Worm (Caenorhabditis elegans) whole organism, mixed stage, embryonic: ENCODE data around the gene nhr-27.

Source experiments
- M03D4.4 ChIP-seq: sonication (generic microtip); optimal IDR thresholded peaks from 2 replicates; lab custom pipeline; 2017; ENCODE audit warnings: mild to moderate bottlenecking, missing genetic modification characterization, missing compliant biosample characterization
- bed-3 ChIP-seq: fragments of 200-800 bp; sonication (Bioruptor generic); optimal IDR thresholded peaks from 3 replicates; lab custom pipeline; 2018; ENCODE audit warnings: mild to moderate bottlenecking, missing genetic modification characterization, moderate library complexity, missing compliant biosample characterization
- blmp-1 ChIP-seq: fragments of 150-350 bp; optimal IDR thresholded peaks from 2 replicates; lab custom pipeline; 2014; ENCODE audit warnings: missing biosample characterization, missing genetic modification characterization
- ceh-39 ChIP-seq: fragments of 150-350 bp; optimal IDR thresholded peaks from 2 replicates; lab custom pipeline; 2014; ENCODE audit warnings: missing biosample characterization, missing genetic modification characterization
- ceh-43 ChIP-seq: fragments of 200-800 bp; sonication (Bioruptor generic); optimal IDR thresholded peaks from 2 replicates; lab custom pipeline; 2018; ENCODE audit warnings: mild to moderate bottlenecking, missing genetic modification characterization, moderate library complexity, missing compliant biosample characterization
- ceh-83 ChIP-seq: fragments of 200-800 bp; sonication (Bioruptor generic); optimal IDR thresholded peaks from 2 replicates; lab custom pipeline; 2018; ENCODE audit warnings: mild to moderate bottlenecking, missing genetic modification characterization, missing compliant biosample characterization
- ces-1 ChIP-seq: fragments of 150-350 bp; optimal IDR thresholded peaks from 2 replicates; lab custom pipeline; 2014; ENCODE audit warnings: missing biosample characterization, missing genetic modification reagents, missing genetic modification characterization
- cnd-1 ChIP-seq: fragments of 200-800 bp; sonication (Bioruptor generic); optimal IDR thresholded peaks from 2 replicates; lab custom pipeline; 2018; ENCODE audit warnings: mild to moderate bottlenecking, missing genetic modification characterization, missing compliant biosample characterization
- drap-1 ChIP-seq: fragments of 200-800 bp; sonication (Bioruptor generic); optimal IDR thresholded peaks from 3 replicates; lab custom pipeline; 2018; ENCODE audit warnings: mild to moderate bottlenecking, missing genetic modification characterization, missing compliant biosample characterization
- elt-1 ChIP-seq: sonication (generic microtip); optimal IDR thresholded peaks from 2 replicates; lab custom pipeline; 2017; ENCODE audit warnings: missing genetic modification characterization, mild to moderate bottlenecking, missing compliant biosample characterization, antibody characterized with exemption, moderate library complexity, borderline replicate concordance; ENCODE audit not compliant: insufficient read depth
- elt-3 ChIP-seq: fragments of 150-350 bp; optimal IDR thresholded peaks from 2 replicates; lab custom pipeline; 2014; ENCODE audit warnings: missing biosample characterization, missing genetic modification characterization
- flh-1 ChIP-seq: fragments of 200-800 bp; sonication (Bioruptor generic); optimal IDR thresholded peaks from 2 replicates; lab custom pipeline; 2018; ENCODE audit warnings: mild to moderate bottlenecking, missing genetic modification characterization, moderate library complexity, missing compliant biosample characterization
- ham-2 ChIP-seq: fragments of 200-800 bp; sonication (Bioruptor generic); optimal IDR thresholded peaks from 2 replicates; lab custom pipeline; 2018; ENCODE audit warnings: mild to moderate bottlenecking, missing genetic modification characterization, missing compliant biosample characterization
- hlh-1 ChIP-seq: fragments of 150-350 bp; optimal IDR thresholded peaks from 2 replicates; lab custom pipeline; 2014; ENCODE audit warnings: missing biosample characterization, missing genetic modification reagents, missing genetic modification characterization
- lin-13 ChIP-seq: fragments of 150-350 bp; optimal IDR thresholded peaks from 2 replicates; lab custom pipeline; 2014; ENCODE audit warnings: missing biosample characterization, missing genetic modification characterization
- lin-32 ChIP-seq: fragments of 200-800 bp; sonication (Bioruptor generic); optimal IDR thresholded peaks from 2 replicates; lab custom pipeline; 2018; ENCODE audit warnings: mild to moderate bottlenecking, missing genetic modification characterization, missing compliant biosample characterization
- lsy-2 ChIP-seq: fragments of 150-350 bp; optimal IDR thresholded peaks from 2 replicates; lab custom pipeline; 2014; ENCODE audit warnings: missing biosample characterization, missing genetic modification characterization
- mab-5 ChIP-seq: fragments of 150-350 bp; optimal IDR thresholded peaks from 2 replicates; lab custom pipeline; 2014; ENCODE audit warnings: missing biosample characterization, missing genetic modification characterization
- mep-1 ChIP-seq: fragments of 150-350 bp; optimal IDR thresholded peaks from 2 replicates; lab custom pipeline; 2017; ENCODE audit warnings: missing biosample characterization, missing genetic modification reagents, missing genetic modification characterization, inconsistent platforms
- mls-2 ChIP-seq: sonication (generic microtip); optimal IDR thresholded peaks from 2 replicates; lab custom pipeline; 2016; ENCODE audit warnings: mild to moderate bottlenecking, missing genetic modification characterization, moderate library complexity, missing compliant biosample characterization
- nhr-12 ChIP-seq: fragments of 150-350 bp; optimal IDR thresholded peaks from 2 replicates; lab custom pipeline; 2014; ENCODE audit warnings: missing biosample characterization, missing genetic modification characterization
- nhr-2 ChIP-seq: fragments of 150-350 bp; optimal IDR thresholded peaks from 2 replicates; lab custom pipeline; 2014; ENCODE audit warnings: missing biosample characterization, missing genetic modification characterization
- nhr-237 ChIP-seq: fragments of 150-350 bp; optimal IDR thresholded peaks from 2 replicates; lab custom pipeline; 2014; ENCODE audit warnings: missing biosample characterization, missing genetic modification characterization
- nhr-28 ChIP-seq: fragments of 150-350 bp; optimal IDR thresholded peaks from 2 replicates; lab custom pipeline; 2014; ENCODE audit warnings: missing biosample characterization, missing genetic modification characterization
- nhr-76 ChIP-seq: sonication (generic microtip); optimal IDR thresholded peaks from 2 replicates; lab custom pipeline; 2017; ENCODE audit warnings: missing biosample characterization, missing genetic modification characterization
- pha-4 ChIP-seq: fragments of 150-350 bp; optimal IDR thresholded peaks from 2 replicates; lab custom pipeline; 2018; ENCODE audit warnings: missing biosample characterization, missing genetic modification reagents, missing genetic modification characterization
- sem-2 ChIP-seq: fragments of 200-800 bp; sonication (Bioruptor generic); optimal IDR thresholded peaks from 2 replicates; lab custom pipeline; 2018; ENCODE audit warnings: mild to moderate bottlenecking, missing genetic modification characterization, missing compliant biosample characterization
- snpc-4 ChIP-seq: fragments of 150-350 bp; optimal IDR thresholded peaks from 2 replicates; lab custom pipeline; 2014; ENCODE audit warnings: missing biosample characterization, missing genetic modification characterization
- tbx-8 ChIP-seq: fragments of 200-800 bp; sonication (Bioruptor generic); optimal IDR thresholded peaks from 2 replicates; lab custom pipeline; 2018; ENCODE audit warnings: mild to moderate bottlenecking, missing genetic modification characterization, moderate library complexity, missing compliant biosample characterization
- unc-120 ChIP-seq: sonication (generic microtip); optimal IDR thresholded peaks from 2 replicates; lab custom pipeline; 2017; ENCODE audit warnings: missing genetic modification characterization, missing compliant biosample characterization; ENCODE audit not compliant: poor library complexity, severe bottlenecking
- unc-39 ChIP-seq: fragments of 150-350 bp; optimal IDR thresholded peaks from 2 replicates; lab custom pipeline; 2014; ENCODE audit warnings: missing biosample characterization, missing genetic modification characterization
- unc-62 ChIP-seq: fragments of 150-350 bp; optimal IDR thresholded peaks from 2 replicates; lab custom pipeline; 2014; ENCODE audit warnings: missing biosample characterization, missing genetic modification reagents, missing genetic modification characterization
- zip-8 ChIP-seq: fragments of 150-350 bp; optimal IDR thresholded peaks from 2 replicates; lab custom pipeline; 2014; ENCODE audit warnings: missing biosample characterization, missing genetic modification characterization
- ztf-11 ChIP-seq: fragments of 150-350 bp; optimal IDR thresholded peaks from 2 replicates; lab custom pipeline; 2014; ENCODE audit warnings: missing biosample characterization, missing genetic modification characterization

Gene nhr-27

ce11 chrX:12764009-12764408, 44.1 kb downstream of the nhr-27 start:
- TF ChIP-seq sem-2 (GFP tag; lab: Kevin White, UChicago) (no peak), mab-5 (tag; lab: Kevin White, UChicago) (no peak), snpc-4 (tag; lab: Kevin White, UChicago) (no peak), bed-3 (GFP tag; lab: Kevin White, UChicago) (no peak), ces-1 (no peak), nhr-237 (tag; lab: Kevin White, UChicago) (no peak), ceh-39 (tag; lab: Kevin White, UChicago) (no peak), lin-32 (no peak), cnd-1 (no peak), zip-8 (no peak), mep-1 (no peak), elt-3 (no peak), elt-1 (tag; lab: Kevin White, UChicago) (no peak), unc-62 (no peak), mls-2 (tag; lab: Kevin White, UChicago) (no peak), nhr-12 (tag; lab: Kevin White, UChicago) (no peak), nhr-28 (tag; lab: Kevin White, UChicago) (no peak)

- TF ChIP-seq pha-4 (tag; lab: Kevin White, UChicago): no peak
- TF ChIP-seq mep-1: no peak
- TF ChIP-seq ztf-11: no peak
- no peak for TF ChIP-seq hlh-1 (tag; lab: Kevin White, UChicago)
- TF ChIP-seq blmp-1 (tag; lab: Kevin White, UChicago): no peak
- no peak for TF ChIP-seq M03D4.4
- TF ChIP-seq nhr-12 (tag; lab: Kevin White, UChicago): no peak
- no peak for TF ChIP-seq unc-120 (tag; lab: Kevin White, UChicago)
- no peak for TF ChIP-seq cnd-1
- TF ChIP-seq drap-1 (GFP tag; lab: Kevin White, UChicago): no peak
- TF ChIP-seq ceh-43 (GFP tag; lab: Kevin White, UChicago): no peak
- no peak for TF ChIP-seq sem-2 (GFP tag; lab: Kevin White, UChicago)
- no peak for TF ChIP-seq nhr-2 (tag; lab: Kevin White, UChicago)
Measured at ce11 chrX:12761778-12762177, 46.3 kb downstream of the nhr-27 start, which contains the start of gene cept-1. Gene cept-1 (plus strand): TSS chrX:12762078.

- TF ChIP-seq zip-8: no peak
- no peak for TF ChIP-seq elt-3
- TF ChIP-seq ceh-83 (GFP tag; lab: Kevin White, UChicago): no peak
- TF ChIP-seq nhr-76 (tag; lab: Kevin White, UChicago): no peak
- TF ChIP-seq hlh-1 (tag; lab: Kevin White, UChicago): no peak
- no peak for TF ChIP-seq unc-39 (tag; lab: Kevin White, UChicago)
- TF ChIP-seq flh-1 (GFP tag; lab: Kevin White, UChicago): no peak
- TF ChIP-seq nhr-2 (tag; lab: Kevin White, UChicago): no peak
Measured at ce11 chrX:12761295-12761775, 46.8 kb downstream of the nhr-27 start.

- TF ChIP-seq ham-2 (GFP tag; lab: Kevin White, UChicago): no peak
- TF ChIP-seq unc-120 (tag; lab: Kevin White, UChicago): no peak
- TF ChIP-seq nhr-28 (tag; lab: Kevin White, UChicago): no peak
- no peak for TF ChIP-seq elt-1 (tag; lab: Kevin White, UChicago)
- TF ChIP-seq zip-8: no peak
- no peak for TF ChIP-seq mep-1
- no peak for TF ChIP-seq mls-2 (tag; lab: Kevin White, UChicago)
- no peak for TF ChIP-seq sem-2 (GFP tag; lab: Kevin White, UChicago)
- no peak for TF ChIP-seq unc-62
- TF ChIP-seq unc-39 (tag; lab: Kevin White, UChicago): no peak
- no peak for TF ChIP-seq tbx-8
- no peak for TF ChIP-seq ceh-39 (tag; lab: Kevin White, UChicago)
- TF ChIP-seq M03D4.4: no peak
Measured at ce11 chrX:12759642-12760041, 48.5 kb downstream of the nhr-27 start.

ce11 chrX:12759010-12759409, 49.1 kb downstream of the nhr-27 start:
- TF ChIP-seq ceh-43 (GFP tag; lab: Kevin White, UChicago) (no peak), elt-1 (tag; lab: Kevin White, UChicago) (no peak), zip-8 (no peak), ztf-11 (no peak), lin-32 (no peak), nhr-237 (tag; lab: Kevin White, UChicago) (no peak), drap-1 (GFP tag; lab: Kevin White, UChicago) (no peak), snpc-4 (tag; lab: Kevin White, UChicago) (no peak), lsy-2 (tag; lab: Kevin White, UChicago) (no peak), M03D4.4 (no peak), lin-13 (tag; lab: Kevin White, UChicago) (no peak), elt-3 (no peak), ceh-39 (tag; lab: Kevin White, UChicago) (no peak), mls-2 (tag; lab: Kevin White, UChicago) (no peak), unc-39 (tag; lab: Kevin White, UChicago) (no peak), nhr-28 (tag; lab: Kevin White, UChicago) (no peak), tbx-8 (no peak), blmp-1 (tag; lab: Kevin White, UChicago) (no peak), cnd-1 (no peak)
